Fruit fly (Drosophila melanogaster): ENCODE results near the gene CG15357.

Gene CG15357

DNA sequence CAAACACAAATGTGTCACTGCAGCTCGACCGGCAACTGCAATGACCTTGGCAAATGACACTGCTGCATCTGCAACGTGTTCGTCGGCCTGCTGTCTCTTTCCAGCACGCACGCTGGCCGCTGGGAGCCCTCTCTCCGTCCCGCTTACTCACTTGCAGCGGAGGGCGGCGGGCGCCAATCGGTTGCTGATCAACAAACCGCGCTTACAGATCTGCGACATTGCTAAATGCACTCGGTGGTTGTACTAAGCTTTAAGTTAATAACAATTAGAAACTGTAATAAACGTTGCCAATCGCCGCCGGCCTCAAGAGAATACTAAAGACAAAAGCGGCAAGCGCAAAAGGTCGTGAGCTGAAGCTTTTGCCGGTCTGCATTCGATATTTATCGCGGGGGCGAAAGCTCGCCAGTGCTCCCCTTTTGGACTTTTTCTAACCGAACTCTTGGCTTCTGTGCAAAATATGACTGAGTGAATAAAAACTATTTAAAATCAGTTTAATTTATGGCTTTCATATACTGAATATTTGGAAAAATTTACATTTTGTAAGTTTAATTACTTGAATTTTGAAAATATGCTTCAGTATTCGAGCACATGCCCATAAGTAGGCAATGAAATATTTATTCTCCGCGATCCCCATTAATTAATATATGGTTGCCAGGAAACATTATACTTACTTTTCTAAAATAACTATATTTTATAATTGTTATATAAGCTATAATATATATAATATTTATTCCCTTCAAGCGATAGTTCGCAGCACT is 42.1 kb upstream of the CG15357 start, which contains the start of gene Got2:
TSS of gene Got2 (minus strand) at position 325 of the 758 bp plus-strand sequence.
- TF ChIP-seq Smox (GFP tag; optimal IDR thresholded peaks at IDR 0.05) (no peak), CG32006 (GFP tag; optimal IDR thresholded peaks at IDR 0.05) (peak; percentile 1), CG6163 (GFP tag; IDR thresholded peaks at IDR 0.05) (peak; percentile 19; the same call in 2 of the 3 replicates), salr (GFP tag; optimal IDR thresholded peaks at IDR 0.05) (peak in 1 of 2 experiments; percentile 36), Ets21C (GFP tag; optimal IDR thresholded peaks at IDR 0.05) (peak; percentile 33), esn (GFP tag; optimal IDR thresholded peaks at IDR 0.05) (peak; percentile 4), Met (GFP tag; optimal IDR thresholded peaks at IDR 0.05) (peak; percentile 47), achi (GFP tag; optimal IDR thresholded peaks at IDR 0.05) (peak; percentile 31), eg (GFP tag; IDR thresholded peaks at IDR 0.05) (no peak), dac (GFP tag; optimal IDR thresholded peaks at IDR 0.05) (no peak), acj6 (GFP tag; optimal IDR thresholded peaks at IDR 0.05) (no peak), Eip93F (GFP tag; optimal IDR thresholded peaks at IDR 0.05) (peak; percentile 38), pdm3 (GFP tag; optimal IDR thresholded peaks at IDR 0.05) (peak; percentile 45), fkh (GFP tag; optimal IDR thresholded peaks at IDR 0.05) (no peak), CG11294 (GFP tag; IDR thresholded peaks at IDR 0.05) (no peak), Lpt (GFP tag; optimal IDR thresholded peaks at IDR 0.05) (no peak), svp (GFP tag) (peak; percentile 91), CG9139 (GFP tag; optimal IDR thresholded peaks at IDR 0.05) (peak; percentile 28), Hr38 (GFP tag; optimal IDR thresholded peaks at IDR 0.05) (no peak), Hr39 (GFP tag; optimal IDR thresholded peaks at IDR 0.05) (peak; percentile 64), net (GFP tag; optimal IDR thresholded peaks at IDR 0.05) (no peak), Sox14 (GFP tag; optimal IDR thresholded peaks at IDR 0.05) (peak; percentile 64), topi (GFP tag; optimal IDR thresholded peaks at IDR 0.05) (no peak), Eip78C (GFP tag) (peak; percentile 56), CG10631 (GFP tag; optimal IDR thresholded peaks at IDR 0.05) (peak; percentile 17), CG6808 (GFP tag; optimal IDR thresholded peaks at IDR 0.05) (no peak), ss (GFP tag; optimal IDR thresholded peaks at IDR 0.05) (peak in 1 of 2 experiments; percentile 22), Blimp-1 (GFP tag; optimal IDR thresholded peaks at IDR 0.05) (no peak), OdsH (GFP tag; optimal IDR thresholded peaks at IDR 0.05) (peak; percentile 45), CG31627 (GFP tag; optimal IDR thresholded peaks at IDR 0.05) (peak; percentile 1), CG10669 (GFP tag; optimal IDR thresholded peaks at IDR 0.05) (no peak), dsx (GFP tag; optimal IDR thresholded peaks at IDR 0.05; ENCODE audit: poor library complexity, severe bottlenecking) (peak; percentile 22)

DNA sequence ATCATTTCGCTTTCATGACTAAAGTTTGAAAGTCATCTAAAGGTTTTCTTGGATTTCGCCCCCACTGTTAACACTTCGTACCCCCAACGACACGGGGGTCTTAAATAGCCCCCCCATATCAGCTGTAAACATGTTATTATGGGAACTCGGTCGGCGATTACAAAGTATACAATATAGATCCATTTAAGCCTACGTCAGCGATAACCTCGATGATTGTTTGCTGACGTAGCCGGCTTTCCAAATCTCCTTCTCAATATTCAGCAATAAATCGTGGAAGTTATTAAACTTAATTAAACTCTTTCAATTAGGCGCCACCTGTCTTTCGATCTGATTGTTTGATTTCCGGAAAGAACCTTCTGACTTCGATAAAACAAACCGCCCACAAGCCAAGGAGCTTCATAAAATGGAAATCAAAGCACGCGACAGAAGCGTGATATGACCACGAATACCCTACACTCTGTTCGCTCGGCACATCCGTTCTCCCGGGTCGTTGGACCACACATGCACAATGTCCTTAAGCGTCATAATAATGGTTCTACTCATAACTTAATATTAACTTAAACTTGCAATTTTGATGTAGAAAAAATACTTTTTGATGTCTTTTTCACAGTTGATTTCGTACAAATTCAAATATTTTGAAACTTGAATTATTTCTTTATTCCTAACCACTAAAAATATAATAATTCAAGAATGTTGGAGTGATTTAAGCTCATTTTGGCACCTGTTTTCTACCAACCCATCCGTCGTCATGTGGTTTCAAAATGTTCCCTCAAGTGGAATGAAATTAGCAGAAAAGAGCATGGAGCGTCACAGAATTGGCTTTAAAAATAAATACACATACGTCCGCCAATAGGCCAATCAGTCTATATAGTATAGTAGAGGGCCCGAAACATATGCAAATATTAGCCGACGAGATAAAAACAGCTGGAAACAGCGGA is 41.1 kb upstream of the CG15357 start:
- peak; percentile 72 for TF ChIP-seq esn (GFP tag; optimal IDR thresholded peaks at IDR 0.05)
- no peak for TF ChIP-seq ss (GFP tag; optimal IDR thresholded peaks at IDR 0.05)
- TF ChIP-seq Sox15 (GFP tag; optimal IDR thresholded peaks at IDR 0.05), result no peak
- TF ChIP-seq Ets96B (tag; optimal IDR thresholded peaks at IDR 0.05), result peak; percentile 40
- no peak for TF ChIP-seq salr (GFP tag; optimal IDR thresholded peaks at IDR 0.05)
- peak; percentile 65 for TF ChIP-seq fkh (GFP tag; optimal IDR thresholded peaks at IDR 0.05)
- TF ChIP-seq Met (GFP tag; optimal IDR thresholded peaks at IDR 0.05), result peak; percentile 70
- TF ChIP-seq CG6808 (GFP tag; optimal IDR thresholded peaks at IDR 0.05), result peak; percentile 0
- peak; percentile 60; the same call in 2 of the 3 replicates for TF ChIP-seq eg (GFP tag; IDR thresholded peaks at IDR 0.05)
- TF ChIP-seq fd85E (GFP tag; optimal IDR thresholded peaks at IDR 0.05), result no peak
- peak; percentile 98 for TF ChIP-seq svp (GFP tag)
- TF ChIP-seq dac (GFP tag; optimal IDR thresholded peaks at IDR 0.05), result no peak
- TF ChIP-seq Blimp-1 (GFP tag; optimal IDR thresholded peaks at IDR 0.05), result no peak
- peak; percentile 34; the same call in 2 of the 3 replicates for TF ChIP-seq CG6163 (GFP tag; IDR thresholded peaks at IDR 0.05)
- peak; percentile 14 for TF ChIP-seq CG7368 (GFP tag; optimal IDR thresholded peaks at IDR 0.05)
- peak; percentile 63 for TF ChIP-seq Eip75B (GFP tag; optimal IDR thresholded peaks at IDR 0.05)
- no peak for TF ChIP-seq spab (GFP tag; optimal IDR thresholded peaks at IDR 0.05)
- peak; percentile 60 for TF ChIP-seq Ets21C (GFP tag; optimal IDR thresholded peaks at IDR 0.05)
- peak; percentile 86 for TF ChIP-seq Eip78C (GFP tag)
- no peak for TF ChIP-seq CG4318 (GFP tag; optimal IDR thresholded peaks at IDR 0.05)
- TF ChIP-seq achi (GFP tag; optimal IDR thresholded peaks at IDR 0.05), result peak; percentile 34
- peak; percentile 57 for TF ChIP-seq dsx (GFP tag; optimal IDR thresholded peaks at IDR 0.05; ENCODE audit: poor library complexity, severe bottlenecking)
- TF ChIP-seq Hr39 (GFP tag; optimal IDR thresholded peaks at IDR 0.05), result peak; percentile 64
- TF ChIP-seq CG1621 (tag; optimal IDR thresholded peaks at IDR 0.05), result peak; percentile 34
- TF ChIP-seq CG32006 (GFP tag; optimal IDR thresholded peaks at IDR 0.05), result peak; percentile 60
- peak; percentile 8 for TF ChIP-seq CG11902 (GFP tag; optimal IDR thresholded peaks at IDR 0.05)
- TF ChIP-seq CG6792 (GFP tag; optimal IDR thresholded peaks at IDR 0.05), result peak; percentile 51
- peak; percentile 44 for TF ChIP-seq cyc (GFP tag; optimal IDR thresholded peaks at IDR 0.05)
- peak; percentile 22; the same call in 1 of the 2 replicates for TF ChIP-seq CG11294 (GFP tag; IDR thresholded peaks at IDR 0.05)
- TF ChIP-seq pdm3 (GFP tag; optimal IDR thresholded peaks at IDR 0.05), result peak; percentile 69
- peak; percentile 49 for TF ChIP-seq net (GFP tag; optimal IDR thresholded peaks at IDR 0.05)

Measured in whole organism, prepupa.